Worm (Caenorhabditis elegans): ENCODE measurements around the gene F22B5.4.

- no peak for TF ChIP-seq nhr-11 (tag; optimal IDR thresholded peaks at IDR 0.05)
- TF ChIP-seq dmd-4 (tag; optimal IDR thresholded peaks at IDR 0.05), result no peak
- TF ChIP-seq ceh-82 (tag; optimal IDR thresholded peaks at IDR 0.05), result no peak
- TF ChIP-seq R02D3.7 (tag; optimal IDR thresholded peaks at IDR 0.05), result no peak
- no peak for TF ChIP-seq nhr-77 (tag; optimal IDR thresholded peaks at IDR 0.05)
Observed at ce11 chrII:8411002-8411401, 38.5 kb upstream of the F22B5.4 start.

Data from whole organism, L2 larva.